Worm (Caenorhabditis elegans) whole organism, mixed stage, embryonic: ENCODE results near the gene abts-4.
A peak's percentile ranks its signal among the peaks of the same experiment; 100 is the strongest.

Experiments
- M03D4.4 ChIP-seq: sonication (generic microtip); optimal IDR thresholded peaks from 2 replicates; lab custom pipeline; 2017; ENCODE audit warnings: mild to moderate bottlenecking, missing genetic modification characterization, missing compliant biosample characterization
- bed-3 ChIP-seq: fragments of 200-800 bp; sonication (Bioruptor generic); optimal IDR thresholded peaks from 3 replicates; lab custom pipeline; 2018; ENCODE audit warnings: mild to moderate bottlenecking, missing genetic modification characterization, moderate library complexity, missing compliant biosample characterization
- blmp-1 ChIP-seq: fragments of 150-350 bp; optimal IDR thresholded peaks from 2 replicates; lab custom pipeline; 2014; ENCODE audit warnings: missing biosample characterization, missing genetic modification characterization
- ceh-39 ChIP-seq: fragments of 150-350 bp; optimal IDR thresholded peaks from 2 replicates; lab custom pipeline; 2014; ENCODE audit warnings: missing biosample characterization, missing genetic modification characterization
- ceh-43 ChIP-seq: fragments of 200-800 bp; sonication (Bioruptor generic); optimal IDR thresholded peaks from 2 replicates; lab custom pipeline; 2018; ENCODE audit warnings: mild to moderate bottlenecking, missing genetic modification characterization, moderate library complexity, missing compliant biosample characterization
- ceh-83 ChIP-seq: fragments of 200-800 bp; sonication (Bioruptor generic); optimal IDR thresholded peaks from 2 replicates; lab custom pipeline; 2018; ENCODE audit warnings: mild to moderate bottlenecking, missing genetic modification characterization, missing compliant biosample characterization
- cnd-1 ChIP-seq: fragments of 200-800 bp; sonication (Bioruptor generic); optimal IDR thresholded peaks from 2 replicates; lab custom pipeline; 2018; ENCODE audit warnings: mild to moderate bottlenecking, missing genetic modification characterization, missing compliant biosample characterization
- drap-1 ChIP-seq: fragments of 200-800 bp; sonication (Bioruptor generic); optimal IDR thresholded peaks from 3 replicates; lab custom pipeline; 2018; ENCODE audit warnings: mild to moderate bottlenecking, missing genetic modification characterization, missing compliant biosample characterization
- elt-1 ChIP-seq: sonication (generic microtip); optimal IDR thresholded peaks from 2 replicates; lab custom pipeline; 2017; ENCODE audit warnings: missing genetic modification characterization, mild to moderate bottlenecking, missing compliant biosample characterization, antibody characterized with exemption, moderate library complexity, borderline replicate concordance; ENCODE audit not compliant: insufficient read depth
- elt-3 ChIP-seq: fragments of 150-350 bp; optimal IDR thresholded peaks from 2 replicates; lab custom pipeline; 2014; ENCODE audit warnings: missing biosample characterization, missing genetic modification characterization
- flh-1 ChIP-seq: fragments of 200-800 bp; sonication (Bioruptor generic); optimal IDR thresholded peaks from 2 replicates; lab custom pipeline; 2018; ENCODE audit warnings: mild to moderate bottlenecking, missing genetic modification characterization, moderate library complexity, missing compliant biosample characterization
- ham-2 ChIP-seq: fragments of 200-800 bp; sonication (Bioruptor generic); optimal IDR thresholded peaks from 2 replicates; lab custom pipeline; 2018; ENCODE audit warnings: mild to moderate bottlenecking, missing genetic modification characterization, missing compliant biosample characterization
- hlh-1 ChIP-seq: fragments of 150-350 bp; optimal IDR thresholded peaks from 2 replicates; lab custom pipeline; 2014; ENCODE audit warnings: missing biosample characterization, missing genetic modification reagents, missing genetic modification characterization
- lin-13 ChIP-seq: fragments of 150-350 bp; optimal IDR thresholded peaks from 2 replicates; lab custom pipeline; 2014; ENCODE audit warnings: missing biosample characterization, missing genetic modification characterization
- lin-32 ChIP-seq: fragments of 200-800 bp; sonication (Bioruptor generic); optimal IDR thresholded peaks from 2 replicates; lab custom pipeline; 2018; ENCODE audit warnings: mild to moderate bottlenecking, missing genetic modification characterization, missing compliant biosample characterization
- lsy-2 ChIP-seq: fragments of 150-350 bp; optimal IDR thresholded peaks from 2 replicates; lab custom pipeline; 2014; ENCODE audit warnings: missing biosample characterization, missing genetic modification characterization
- mab-5 ChIP-seq: fragments of 150-350 bp; optimal IDR thresholded peaks from 2 replicates; lab custom pipeline; 2014; ENCODE audit warnings: missing biosample characterization, missing genetic modification characterization
- mep-1 ChIP-seq: fragments of 150-350 bp; optimal IDR thresholded peaks from 2 replicates; lab custom pipeline; 2017; ENCODE audit warnings: missing biosample characterization, missing genetic modification reagents, missing genetic modification characterization, inconsistent platforms
- mls-2 ChIP-seq: sonication (generic microtip); optimal IDR thresholded peaks from 2 replicates; lab custom pipeline; 2016; ENCODE audit warnings: mild to moderate bottlenecking, missing genetic modification characterization, moderate library complexity, missing compliant biosample characterization
- nhr-237 ChIP-seq: fragments of 150-350 bp; optimal IDR thresholded peaks from 2 replicates; lab custom pipeline; 2014; ENCODE audit warnings: missing biosample characterization, missing genetic modification characterization
- nhr-28 ChIP-seq: fragments of 150-350 bp; optimal IDR thresholded peaks from 2 replicates; lab custom pipeline; 2014; ENCODE audit warnings: missing biosample characterization, missing genetic modification characterization
- nhr-76 ChIP-seq: sonication (generic microtip); optimal IDR thresholded peaks from 2 replicates; lab custom pipeline; 2017; ENCODE audit warnings: missing biosample characterization, missing genetic modification characterization
- pha-4 ChIP-seq: fragments of 150-350 bp; optimal IDR thresholded peaks from 2 replicates; lab custom pipeline; 2018; ENCODE audit warnings: missing biosample characterization, missing genetic modification reagents, missing genetic modification characterization
- sem-2 ChIP-seq: fragments of 200-800 bp; sonication (Bioruptor generic); optimal IDR thresholded peaks from 2 replicates; lab custom pipeline; 2018; ENCODE audit warnings: mild to moderate bottlenecking, missing genetic modification characterization, missing compliant biosample characterization
- snpc-4 ChIP-seq: fragments of 150-350 bp; optimal IDR thresholded peaks from 2 replicates; lab custom pipeline; 2014; ENCODE audit warnings: missing biosample characterization, missing genetic modification characterization
- sptf-1 ChIP-seq: sonication (generic microtip); optimal IDR thresholded peaks from 2 replicates; lab custom pipeline; 2017; ENCODE audit warnings: mild to moderate bottlenecking, missing genetic modification characterization, moderate library complexity, missing compliant biosample characterization
- tbx-8 ChIP-seq: fragments of 200-800 bp; sonication (Bioruptor generic); optimal IDR thresholded peaks from 2 replicates; lab custom pipeline; 2018; ENCODE audit warnings: mild to moderate bottlenecking, missing genetic modification characterization, moderate library complexity, missing compliant biosample characterization
- unc-120 ChIP-seq: sonication (generic microtip); optimal IDR thresholded peaks from 2 replicates; lab custom pipeline; 2017; ENCODE audit warnings: missing genetic modification characterization, missing compliant biosample characterization; ENCODE audit not compliant: poor library complexity, severe bottlenecking
- unc-62 ChIP-seq: fragments of 150-350 bp; optimal IDR thresholded peaks from 2 replicates; lab custom pipeline; 2014; ENCODE audit warnings: missing biosample characterization, missing genetic modification reagents, missing genetic modification characterization
- zip-8 ChIP-seq: fragments of 150-350 bp; optimal IDR thresholded peaks from 2 replicates; lab custom pipeline; 2014; ENCODE audit warnings: missing biosample characterization, missing genetic modification characterization

Gene abts-4

ce11 chrX:6761211-6761610 is 327 bp downstream of the abts-4 start:
- TF ChIP-seq ceh-43 (GFP tag; lab: Kevin White, UChicago) (no peak), mls-2 (no peak), lin-13 (no peak), pha-4 (tag; lab: Kevin White, UChicago) (no peak), elt-1 (tag; lab: Kevin White, UChicago) (no peak), blmp-1 (tag; lab: Kevin White, UChicago) (no peak), nhr-28 (tag; lab: Kevin White, UChicago) (no peak), lsy-2 (tag; lab: Kevin White, UChicago) (no peak), unc-62 (GFP tag; lab: Kevin White, UChicago) (no peak), unc-120 (no peak), nhr-76 (no peak), hlh-1 (tag; lab: Kevin White, UChicago) (no peak), ceh-83 (no peak), sem-2 (no peak), drap-1 (GFP tag; lab: Kevin White, UChicago) (no peak), ham-2 (GFP tag; lab: Kevin White, UChicago) (no peak)

ce11 chrX:6750145-6750544 is 11.4 kb downstream of the abts-4 start:
- peak; percentile 64 for TF ChIP-seq nhr-237
- no peak for TF ChIP-seq zip-8
- no peak for TF ChIP-seq drap-1 (GFP tag; lab: Kevin White, UChicago)
- TF ChIP-seq ham-2 (GFP tag; lab: Kevin White, UChicago), result peak; percentile 17
- peak; percentile 75 for TF ChIP-seq pha-4 (tag; lab: Kevin White, UChicago)

- no peak for TF ChIP-seq nhr-28 (tag; lab: Kevin White, UChicago)
- no peak for TF ChIP-seq elt-3 (tag; lab: Kevin White, UChicago)
- TF ChIP-seq cnd-1 (tag; lab: Kevin White, UChicago), result no peak
- no peak for TF ChIP-seq tbx-8 (GFP tag; lab: Kevin White, UChicago)
- TF ChIP-seq sptf-1, result no peak
- TF ChIP-seq ceh-83, result no peak
- no peak for TF ChIP-seq lin-13
- TF ChIP-seq ceh-43 (GFP tag; lab: Kevin White, UChicago), result no peak
- no peak for TF ChIP-seq pha-4 (tag; lab: Kevin White, UChicago)
- no peak for TF ChIP-seq ceh-39 (tag; lab: Kevin White, UChicago)
- TF ChIP-seq lsy-2 (tag; lab: Kevin White, UChicago), result no peak
- no peak for TF ChIP-seq snpc-4 (tag; lab: Kevin White, UChicago)
- no peak for TF ChIP-seq bed-3 (GFP tag; lab: Kevin White, UChicago)
- TF ChIP-seq lin-32 (GFP tag; lab: Kevin White, UChicago), result no peak
- no peak for TF ChIP-seq zip-8
- no peak for TF ChIP-seq blmp-1 (tag; lab: Kevin White, UChicago)
- TF ChIP-seq unc-120, result no peak
- TF ChIP-seq unc-62 (GFP tag; lab: Kevin White, UChicago), result no peak
- TF ChIP-seq mep-1 (tag; lab: Kevin White, UChicago), result no peak
Measured at ce11 chrX:6749124-6749822, 12.3 kb downstream of the abts-4 start.

- TF ChIP-seq elt-3 (tag; lab: Kevin White, UChicago), result no peak
- no peak for TF ChIP-seq lin-32 (GFP tag; lab: Kevin White, UChicago)
- peak; percentile 26 for TF ChIP-seq pha-4 (tag; lab: Kevin White, UChicago)
- TF ChIP-seq, all 35 proteins: peak for 1
Measured at ce11 chrX:6747906-6748356, 13.6 kb downstream of the abts-4 start.

ce11 chrX:6746849-6747248 is 14.7 kb downstream of the abts-4 start:
- TF ChIP-seq unc-62 (GFP tag; lab: Kevin White, UChicago) (no peak), flh-1 (GFP tag; lab: Kevin White, UChicago) (no peak), M03D4.4 (tag; lab: Kevin White, UChicago) (no peak), pha-4 (tag; lab: Kevin White, UChicago) (no peak), nhr-237 (no peak), ceh-39 (tag; lab: Kevin White, UChicago) (no peak), bed-3 (GFP tag; lab: Kevin White, UChicago) (no peak), lin-13 (no peak), mab-5 (tag; lab: Kevin White, UChicago) (no peak), nhr-28 (tag; lab: Kevin White, UChicago) (no peak)
